Fruit fly (Drosophila melanogaster) whole organism, embryonic: ENCODE results near the gene CG42449.

Experiments
- Adf1 ChIP-seq: fragments of 200-800 bp; sonication (Bioruptor generic); IDR thresholded peaks from 2 replicates; pipeline ENCODE4 v1.3.6; 2022; ENCODE audit warnings: missing biosample characterization, missing genetic modification characterization
- Bteb2 ChIP-seq: fragments of 200-800 bp; sonication (Bioruptor generic); optimal IDR thresholded peaks from 2 replicates; lab custom pipeline; 2016; ENCODE audit warnings: missing biosample characterization, missing genetic modification characterization
- CG10959 ChIP-seq: fragments of 200-800 bp; sonication (Bioruptor generic); IDR thresholded peaks from 2 replicates; pipeline ENCODE4 v1.3.6; 2022; ENCODE audit warnings: missing biosample characterization, missing genetic modification characterization
- CG11247 ChIP-seq: fragments of 200-800 bp; sonication (Bioruptor generic); IDR thresholded peaks from 2 replicates; pipeline ENCODE4 v1.3.6; 2022; ENCODE audit warnings: missing biosample characterization, missing genetic modification characterization
- CG12071 ChIP-seq: fragments of 200-800 bp; sonication (Bioruptor generic); optimal IDR thresholded peaks from 3 replicates; lab custom pipeline; 2018; ENCODE audit warnings: missing biosample characterization, mild to moderate bottlenecking, missing genetic modification characterization
- CG12155 ChIP-seq: fragments of 200-800 bp; sonication (Bioruptor generic); optimal IDR thresholded peaks from 3 replicates; lab custom pipeline; 2016; ENCODE audit warnings: missing biosample characterization, missing genetic modification characterization
- CG12219 ChIP-seq: fragments of 200-800 bp; sonication (Bioruptor generic); optimal IDR thresholded peaks from 3 replicates; lab custom pipeline; 2018; ENCODE audit warnings: missing biosample characterization, mild to moderate bottlenecking, missing genetic modification characterization
- CG12391 ChIP-seq: fragments of 200-800 bp; sonication (Bioruptor generic); optimal IDR thresholded peaks from 3 replicates; lab custom pipeline; 2018; ENCODE audit warnings: missing biosample characterization, mild to moderate bottlenecking, missing genetic modification characterization, moderate library complexity
- CG13424 ChIP-seq: fragments of 200-800 bp; sonication (Bioruptor generic); optimal IDR thresholded peaks from 2 replicates; lab custom pipeline; 2019; ENCODE audit warnings: missing biosample characterization, mild to moderate bottlenecking, missing genetic modification characterization, moderate library complexity
- CG13624 ChIP-seq: fragments of 200-800 bp; sonication (Bioruptor generic); optimal IDR thresholded peaks from 2 replicates; lab custom pipeline; 2016; ENCODE audit warnings: missing biosample characterization, missing genetic modification characterization
- CG15269 ChIP-seq: fragments of 200-800 bp; sonication (Bioruptor generic); optimal IDR thresholded peaks from 2 replicates; lab custom pipeline; 2018; ENCODE audit warnings: missing biosample characterization, mild to moderate bottlenecking, missing genetic modification characterization, moderate library complexity
- CG15514 ChIP-seq: fragments of 200-800 bp; sonication (Bioruptor generic); optimal IDR thresholded peaks from 3 replicates; lab custom pipeline; 2017; ENCODE audit warnings: missing biosample characterization, missing genetic modification characterization, mild to moderate bottlenecking, moderate library complexity, missing genetic modification reagents
- CG15601 ChIP-seq: fragments of 200-800 bp; sonication (Bioruptor generic); optimal IDR thresholded peaks from 3 replicates; lab custom pipeline; 2019; ENCODE audit warnings: missing biosample characterization, mild to moderate bottlenecking, missing genetic modification characterization, moderate library complexity
- CG2129 ChIP-seq: fragments of 200-800 bp; sonication (Bioruptor generic); IDR thresholded peaks from 2 replicates; pipeline ENCODE4 v1.3.6; 2022; ENCODE audit warnings: missing biosample characterization, missing genetic modification characterization; ENCODE audit not compliant: partially characterized antibody
- CG31388 ChIP-seq: fragments of 200-800 bp; sonication (Bioruptor generic); optimal IDR thresholded peaks from 2 replicates; lab custom pipeline; 2016; ENCODE audit warnings: missing biosample characterization, missing genetic modification characterization
- CG3281 ChIP-seq: fragments of 200-800 bp; sonication (Bioruptor generic); optimal IDR thresholded peaks from 3 replicates; lab custom pipeline; 2017; ENCODE audit warnings: missing biosample characterization, mild to moderate bottlenecking, missing genetic modification characterization
- CG7839 ChIP-seq: fragments of 200-800 bp; sonication (Bioruptor generic); optimal IDR thresholded peaks from 3 replicates; lab custom pipeline; 2018; ENCODE audit warnings: missing biosample characterization, mild to moderate bottlenecking, missing genetic modification characterization, moderate library complexity
- CG9215 ChIP-seq: fragments of 200-800 bp; sonication (Bioruptor generic); IDR thresholded peaks from 2 replicates; pipeline ENCODE4 v1.3.6; 2022; ENCODE audit warnings: missing biosample characterization, missing genetic modification characterization
- CG9876 ChIP-seq: fragments of 200-800 bp; sonication (Bioruptor generic); optimal IDR thresholded peaks from 2 replicates; lab custom pipeline; 2016; ENCODE audit warnings: missing biosample characterization, missing genetic modification characterization
- CoRest ChIP-seq: fragments of 200-800 bp; sonication (Bioruptor generic); optimal IDR thresholded peaks from 3 replicates; lab custom pipeline; 2018; ENCODE audit warnings: missing biosample characterization, mild to moderate bottlenecking, missing genetic modification characterization, moderate library complexity
- Dll ChIP-seq: fragments of 200-800 bp; sonication (Bioruptor generic); IDR thresholded peaks from 4 replicates; pipeline ENCODE4 v1.3.6; 2022; ENCODE audit warnings: missing biosample characterization, missing genetic modification characterization; ENCODE audit not compliant: partially characterized antibody
- Eip74EF ChIP-seq, 2 experiments: fragments of 200-800 bp in 1 of 2; fragments of >200 bp in 1 of 2; sonication (Bioruptor generic) in 1 of 2; optimal IDR thresholded peaks; 2 replicates each; lab custom pipeline; 2017 to 2019; ENCODE audit warnings: missing biosample characterization in 2 of 2, missing genetic modification characterization in 2 of 2, mild to moderate bottlenecking in 1 of 2, moderate library complexity in 1 of 2
- Fer1 ChIP-seq: fragments of 200-800 bp; sonication (Bioruptor generic); optimal IDR thresholded peaks from 2 replicates; lab custom pipeline; 2017; ENCODE audit warnings: missing biosample characterization, mild to moderate bottlenecking, missing genetic modification characterization
- Fer3 ChIP-seq: fragments of 200-800 bp; sonication (Bioruptor generic); optimal IDR thresholded peaks from 2 replicates; lab custom pipeline; 2018; ENCODE audit warnings: missing biosample characterization, mild to moderate bottlenecking, missing genetic modification characterization, moderate library complexity
- HLH3B ChIP-seq: fragments of 200-800 bp; sonication (Bioruptor generic); IDR thresholded peaks from 2 replicates; pipeline ENCODE4 v1.3.6; 2022; ENCODE audit warnings: missing biosample characterization, missing genetic modification characterization
- Hey ChIP-seq: fragments of 200-800 bp; sonication (Bioruptor generic); optimal IDR thresholded peaks from 3 replicates; lab custom pipeline; 2018; ENCODE audit warnings: missing biosample characterization, mild to moderate bottlenecking, missing genetic modification characterization
- Lpt ChIP-seq: fragments of >200 bp; optimal IDR thresholded peaks from 2 replicates; lab custom pipeline; 2018; ENCODE audit warnings: missing biosample characterization, missing genetic modification characterization
- Nf-YA ChIP-seq: fragments of 200-800 bp; sonication (Bioruptor generic); IDR thresholded peaks from 2 replicates; pipeline ENCODE4 v1.3.6; 2022; ENCODE audit warnings: missing biosample characterization, missing genetic modification characterization
- NfI ChIP-seq: fragments of 200-800 bp; sonication (Bioruptor generic); optimal IDR thresholded peaks from 3 replicates; lab custom pipeline; 2018; ENCODE audit warnings: missing biosample characterization, mild to moderate bottlenecking, missing genetic modification characterization, moderate library complexity
- Opbp ChIP-seq: fragments of 200-800 bp; sonication (Bioruptor generic); IDR thresholded peaks from 3 replicates; pipeline ENCODE4 v1.3.6; 2022; ENCODE audit warnings: missing biosample characterization, missing genetic modification characterization; ENCODE audit not compliant: partially characterized antibody
- Optix ChIP-seq: fragments of 200-800 bp; sonication (Bioruptor generic); IDR thresholded peaks from 3 replicates; pipeline ENCODE4 v1.3.6; 2022; ENCODE audit warnings: missing biosample characterization, missing genetic modification characterization
- Sox102F ChIP-seq: fragments of 200-800 bp; sonication (Bioruptor generic); optimal IDR thresholded peaks from 2 replicates; lab custom pipeline; 2018; ENCODE audit warnings: missing biosample characterization, mild to moderate bottlenecking, missing genetic modification characterization, moderate library complexity
- bab2 ChIP-seq: fragments of 200-800 bp; sonication (Bioruptor generic); optimal IDR thresholded peaks from 2 replicates; lab custom pipeline; 2016; ENCODE audit warnings: missing biosample characterization, missing genetic modification characterization
- bcd ChIP-seq: fragments of 200-800 bp; sonication (Bioruptor generic); optimal IDR thresholded peaks from 2 replicates; lab custom pipeline; 2017; ENCODE audit warnings: missing biosample characterization, mild to moderate bottlenecking, missing genetic modification characterization
- cato ChIP-seq: fragments of 200-800 bp; sonication (Bioruptor generic); optimal IDR thresholded peaks from 2 replicates; lab custom pipeline; 2016; ENCODE audit warnings: missing biosample characterization, missing genetic modification characterization, borderline replicate concordance
- corto ChIP-seq: fragments of 200-800 bp; sonication (Bioruptor generic); optimal IDR thresholded peaks from 2 replicates; lab custom pipeline; 2016; ENCODE audit warnings: missing biosample characterization, mild to moderate bottlenecking, missing genetic modification characterization, moderate library complexity
- cwo ChIP-seq: fragments of 200-800 bp; sonication (Bioruptor generic); optimal IDR thresholded peaks from 3 replicates; lab custom pipeline; 2017; ENCODE audit warnings: missing biosample characterization, missing genetic modification characterization, mild to moderate bottlenecking, moderate library complexity, missing genetic modification reagents
- dm ChIP-seq: fragments of 200-800 bp; sonication (Bioruptor generic); optimal IDR thresholded peaks from 3 replicates; lab custom pipeline; 2016; ENCODE audit warnings: missing biosample characterization, missing genetic modification characterization
- en ChIP-seq: fragments of 200-800 bp; sonication (Bioruptor generic); optimal IDR thresholded peaks from 2 replicates; lab custom pipeline; 2016; ENCODE audit warnings: missing biosample characterization, missing genetic modification characterization
- fd96Cb ChIP-seq: fragments of 200-800 bp; sonication (Bioruptor generic); optimal IDR thresholded peaks from 2 replicates; lab custom pipeline; 2018; ENCODE audit warnings: missing biosample characterization, mild to moderate bottlenecking, missing genetic modification characterization, moderate library complexity
- grau ChIP-seq: fragments of 200-800 bp; optimal IDR thresholded peaks from 3 replicates; lab custom pipeline; 2019; ENCODE audit warnings: missing biosample characterization, mild to moderate bottlenecking, missing genetic modification characterization, moderate library complexity
- ham ChIP-seq: fragments of 200-800 bp; sonication (Bioruptor generic); IDR thresholded peaks from 2 replicates; pipeline ENCODE4 v1.3.6; 2022; ENCODE audit warnings: missing biosample characterization, missing genetic modification characterization
- lab ChIP-seq: fragments of 200-800 bp; sonication (Bioruptor generic); optimal IDR thresholded peaks from 3 replicates; lab custom pipeline; 2017; ENCODE audit warnings: missing biosample characterization, missing genetic modification characterization, mild to moderate bottlenecking, moderate library complexity, missing genetic modification reagents
- luna ChIP-seq: fragments of 200-800 bp; sonication (Bioruptor generic); optimal IDR thresholded peaks from 2 replicates; lab custom pipeline; 2016; ENCODE audit warnings: missing biosample characterization, missing genetic modification characterization
- slou ChIP-seq: fragments of 200-800 bp; sonication (Bioruptor generic); optimal IDR thresholded peaks from 3 replicates; lab custom pipeline; 2016; ENCODE audit warnings: missing biosample characterization, missing genetic modification characterization
- ssp ChIP-seq: fragments of 200-800 bp; sonication (Bioruptor generic); IDR thresholded peaks from 2 replicates; pipeline ENCODE4 v1.3.6; 2022; ENCODE audit warnings: missing biosample characterization, missing genetic modification characterization
- tin ChIP-seq: fragments of 200-800 bp; sonication (Bioruptor generic); optimal IDR thresholded peaks from 3 replicates; lab custom pipeline; 2016; ENCODE audit warnings: missing biosample characterization, missing genetic modification characterization
- tll ChIP-seq, 2 experiments: fragments of 200-800 bp in 1 of 2; fragments of >200 bp in 1 of 2; sonication (Bioruptor generic) in 1 of 2; optimal IDR thresholded peaks; 2 replicates each; lab custom pipeline; 2017 to 2019; ENCODE audit warnings: missing biosample characterization in 2 of 2, missing genetic modification characterization in 2 of 2, mild to moderate bottlenecking in 1 of 2, moderate library complexity in 1 of 2
- toy ChIP-seq: fragments of 200-800 bp; sonication (Bioruptor generic); IDR thresholded peaks from 2 replicates; pipeline ENCODE4 v1.3.6; 2022; ENCODE audit warnings: missing biosample characterization, missing genetic modification characterization
- zfh2 ChIP-seq: fragments of 200-800 bp; sonication (Bioruptor generic); optimal IDR thresholded peaks from 2 replicates; lab custom pipeline; 2016; ENCODE audit warnings: missing biosample characterization, missing genetic modification characterization

The CG42449 gene

dm6 chrX:5724744-5725185 lies 41.7 kb downstream of the CG42449 start (continued):
- TF ChIP-seq bcd, result peak; percentile 40
- TF ChIP-seq Adf1 (GFP tag; lab: Robert Waterston, UW), result no peak
- peak; percentile 49 for TF ChIP-seq CG7839 (tag; lab: Kevin White, UChicago)
- 0 out of 2 replicates have a peak, but pooled peaks have one; percentile 39 for TF ChIP-seq CG10959 (GFP tag; lab: Robert Waterston, UW)
- no peak for TF ChIP-seq Dll
- TF ChIP-seq cwo, result peak; percentile 7
- TF ChIP-seq CG12391 (tag; lab: Kevin White, UChicago), result peak; percentile 32
- TF ChIP-seq slou, result peak; percentile 5
- TF ChIP-seq CG31388, result no peak
- peak; percentile 20 for TF ChIP-seq cato (GFP tag; lab: Kevin White, UChicago)
- no peak for TF ChIP-seq toy (GFP tag; lab: Robert Waterston, UW)
- peak; percentile 54 for TF ChIP-seq HLH3B (GFP tag; lab: Robert Waterston, UW)
- no peak for TF ChIP-seq NfI (GFP tag; lab: Kevin White, UChicago)
- peak; percentile 53 for TF ChIP-seq lab (GFP tag; lab: Kevin White, UChicago)
- no peak for TF ChIP-seq luna (GFP tag; lab: Kevin White, UChicago)
- peak; percentile 27 for TF ChIP-seq CG15601 (tag; lab: Kevin White, UChicago)
- no peak for TF ChIP-seq Lpt
- TF ChIP-seq Bteb2 (GFP tag; lab: Kevin White, UChicago), result no peak
- TF ChIP-seq grau (tag; lab: Kevin White, UChicago), result peak; percentile 25
- TF ChIP-seq CG9876 (GFP tag; lab: Kevin White, UChicago), result peak; percentile 28
- peak; percentile 10 for TF ChIP-seq zfh2 (GFP tag; lab: Kevin White, UChicago)
- TF ChIP-seq bab2 (GFP tag; lab: Kevin White, UChicago), result peak; percentile 70
- peak; percentile 56; the same call in 1 of the 3 replicates for TF ChIP-seq Optix (GFP tag; lab: Robert Waterston, UW)
- TF ChIP-seq CG15269, result peak; percentile 33
- peak; percentile 47 for TF ChIP-seq ssp (GFP tag; lab: Robert Waterston, UW)
- TF ChIP-seq Fer1 (GFP tag; lab: Kevin White, UChicago), result no peak
- peak in 1 of 2 experiments; percentile 51 for TF ChIP-seq Eip74EF (GFP tag; optimal IDR thresholded peaks at IDR 0.05; lab: Kevin White, UChicago)
- no peak for TF ChIP-seq Hey
- TF ChIP-seq tll (GFP tag; optimal IDR thresholded peaks at IDR 0.05; lab: Kevin White, UChicago), result no peak
- no peak for TF ChIP-seq CG13624 (GFP tag; lab: Kevin White, UChicago)
- no peak for TF ChIP-seq CG2129 (GFP tag; lab: Robert Waterston, UW)
- peak; percentile 36 for TF ChIP-seq tin (GFP tag; lab: Kevin White, UChicago)
- peak; percentile 31 for TF ChIP-seq Fer3 (tag; lab: Kevin White, UChicago)
- TF ChIP-seq CG3281 (GFP tag; lab: Kevin White, UChicago), result no peak
- TF ChIP-seq CG12071, result peak; percentile 64
- TF ChIP-seq en (GFP tag; lab: Kevin White, UChicago), result no peak
- TF ChIP-seq CG9215 (GFP tag; lab: Robert Waterston, UW), result no peak
- peak; percentile 37 for TF ChIP-seq CoRest (tag; lab: Kevin White, UChicago)
- peak; percentile 51; the same call in 1 of the 2 replicates for TF ChIP-seq Nf-YA (GFP tag; lab: Robert Waterston, UW)
- TF ChIP-seq ham (GFP tag; lab: Robert Waterston, UW), result no peak
- peak; percentile 71 for TF ChIP-seq Sox102F
- no peak for TF ChIP-seq corto (GFP tag; lab: Kevin White, UChicago)
- peak; percentile 6 for TF ChIP-seq CG15514 (GFP tag; lab: Kevin White, UChicago)
- TF ChIP-seq dm (GFP tag; lab: Kevin White, UChicago), result no peak
- TF ChIP-seq fd96Cb (tag; lab: Kevin White, UChicago), result peak; percentile 27
- TF ChIP-seq Opbp, result no peak
- no peak for TF ChIP-seq CG11247 (GFP tag; lab: Robert Waterston, UW)
- TF ChIP-seq CG12219 (GFP tag; lab: Kevin White, UChicago), result peak; percentile 39
- peak; percentile 47 for TF ChIP-seq CG13424
- TF ChIP-seq CG12155, result no peak
